Worm (Caenorhabditis elegans): ENCODE results near the gene F59B10.5.

F59B10.5 gene

ce11 chrII:10471790-10472189 lies 51.7 kb downstream of the F59B10.5 start, which contains the start of gene ZK666.2:
Gene ZK666.2, minus strand, starts transcription at chrII:10471890.
- TF ChIP-seq cog-1 (tag; optimal IDR thresholded peaks at IDR 0.05) (no peak), T22C8.4 (GFP tag; IDR thresholded peaks at IDR 0.05) (no peak), klf-2 (GFP tag; conservative IDR thresholded peaks at IDR 0.05) (no peak), tab-1 (GFP tag; IDR thresholded peaks at IDR 0.05) (no peak), ztf-29 (GFP tag; IDR thresholded peaks at IDR 0.05) (no peak), ztf-23 (GFP tag; IDR thresholded peaks at IDR 0.05) (no peak), ref-1 (GFP tag; conservative IDR thresholded peaks at IDR 0.05) (no peak), flt-1 (GFP tag; IDR thresholded peaks at IDR 0.05) (no peak), med-1 (GFP tag; optimal IDR thresholded peaks at IDR 0.05; ENCODE audit: insufficient read depth) (no peak)

Data from whole organism, midembryonic.